Worm (Caenorhabditis elegans): Measurements from ENCODE around the gene F55E10.2.
"Not testable (repeated sequence)": the region's sequence is repeated elsewhere in the genome, so short reads cannot be mapped to it uniquely, and the experiment has no call there.

The F55E10.2 gene

DNA sequence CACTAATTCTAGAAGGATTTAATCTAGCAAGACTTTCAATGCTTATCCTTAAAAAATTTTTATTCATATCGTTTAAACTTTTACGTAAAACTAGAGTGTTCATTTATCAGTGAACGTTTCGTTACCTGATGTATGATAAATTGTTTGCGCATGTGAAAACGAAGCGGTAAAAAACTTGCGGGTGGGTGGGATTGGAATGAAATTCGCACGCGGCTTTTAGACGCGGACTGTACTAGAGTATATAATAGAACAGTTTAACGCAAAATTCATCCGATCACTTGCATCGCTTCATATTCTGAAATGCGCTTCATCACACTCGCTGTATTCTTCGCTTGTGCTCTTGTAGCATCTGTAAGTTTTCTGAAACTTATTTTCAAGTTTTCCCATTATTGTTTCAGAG, 18.7 kb upstream of the F55E10.2 start, which contains the start of gene abu-9:
Gene abu-9, plus strand, starts transcription at position 301 of the 400 bp plus-strand sequence.
- TF ChIP-seq ceh-16, ztf-4, nhr-237 (tag; optimal IDR thresholded peaks at IDR 0.05): not testable (repeated sequence)

DNA sequence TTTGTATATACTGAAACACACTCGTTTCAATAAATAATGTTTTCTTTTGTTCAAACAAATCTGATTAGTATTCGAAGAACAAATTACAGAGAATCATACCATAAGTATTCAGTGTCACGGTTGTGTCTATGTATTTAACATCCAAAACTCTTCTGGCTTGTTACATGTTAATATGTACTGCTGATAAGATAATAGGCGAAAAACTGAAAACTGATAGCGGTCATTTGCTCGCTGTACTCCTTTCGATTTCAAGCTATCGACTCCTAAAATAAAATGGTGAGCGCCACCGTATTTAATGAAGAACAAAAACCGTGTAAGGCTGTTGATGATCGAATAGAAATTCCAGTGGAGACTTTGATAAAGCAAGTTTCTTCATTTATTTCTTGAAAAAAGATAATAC, 17.1 kb upstream of the F55E10.2 start, which contains the start of gene R09F10.1:
Gene R09F10.1, plus strand, starts transcription at position 222 of the 400 bp plus-strand sequence.
- TF ChIP-seq nhr-25 (tag; optimal IDR thresholded peaks at IDR 0.05) (no peak), mdl-1 (tag; optimal IDR thresholded peaks at IDR 0.05) (no peak), aly-2 (tag; optimal IDR thresholded peaks at IDR 0.05) (no peak), pqm-1 (tag; optimal IDR thresholded peaks at IDR 0.05) (peak; percentile 46), lsy-12 (tag; optimal IDR thresholded peaks at IDR 0.05) (no peak), R02D3.7 (tag; optimal IDR thresholded peaks at IDR 0.05) (no peak), sea-2 (GFP tag; optimal IDR thresholded peaks at IDR 0.05) (no peak), skn-1 (tag; optimal IDR thresholded peaks at IDR 0.05) (no peak), elt-2 (tag; optimal IDR thresholded peaks at IDR 0.05) (peak; percentile 75), pha-4 (tag; optimal IDR thresholded peaks at IDR 0.05) (peak; percentile 50)

DNA sequence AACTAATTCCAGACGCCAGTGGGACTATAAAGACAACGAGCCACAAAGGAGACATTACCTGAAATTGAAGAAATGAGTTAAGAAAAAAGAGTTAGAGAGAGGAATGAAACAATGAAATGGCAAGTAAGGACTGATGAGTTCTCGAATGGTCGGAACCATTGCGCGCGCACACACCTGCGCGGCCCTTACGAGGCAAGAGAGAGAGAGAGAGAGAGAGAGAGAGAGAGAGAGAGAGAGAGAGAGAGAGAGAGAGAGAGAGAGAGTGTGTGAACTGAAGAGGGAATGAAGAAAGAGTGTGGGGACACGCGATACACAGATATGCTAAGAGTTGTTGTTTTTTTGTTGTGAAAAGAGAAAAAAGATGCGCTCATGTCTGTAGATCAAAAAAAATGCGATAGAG, 14.1 kb upstream of the F55E10.2 start, which contains the start of gene R09F10.8:
Gene R09F10.8, minus strand, starts transcription at position 58 of the 400 bp plus-strand sequence.
- TF ChIP-seq zag-1 (tag; optimal IDR thresholded peaks at IDR 0.05) (no peak), nhr-43 (tag; optimal IDR thresholded peaks at IDR 0.05; ENCODE audit: poor library complexity, severe bottlenecking) (no peak)

DNA sequence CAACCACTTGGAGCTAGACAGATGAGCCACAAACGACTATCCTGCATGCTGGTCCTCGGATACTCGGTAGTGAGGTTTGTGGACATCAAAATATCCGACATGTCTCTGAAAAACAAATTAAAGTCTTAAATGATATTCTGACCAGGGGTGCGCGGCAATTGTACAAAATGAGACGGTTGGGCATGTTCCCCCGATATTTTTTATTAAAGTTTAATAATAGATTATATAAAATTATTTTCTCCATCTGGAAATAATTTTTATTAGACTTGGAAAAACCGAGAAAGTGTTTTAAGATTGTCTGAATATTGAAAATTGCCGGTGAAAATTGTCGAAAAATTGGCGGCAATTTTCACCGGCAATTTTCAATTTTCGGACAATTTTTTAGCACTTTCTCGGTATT, 12.7 kb upstream of the F55E10.2 start, which contains the start of gene F55E10.4:
Gene F55E10.4, minus strand, starts transcription at position 101 of the 400 bp plus-strand sequence.
- no peak for TF ChIP-seq nhr-67 (tag; optimal IDR thresholded peaks at IDR 0.05)
- no peak for TF ChIP-seq nhr-76 (tag; optimal IDR thresholded peaks at IDR 0.05)
- no peak for TF ChIP-seq lin-39 (tag; optimal IDR thresholded peaks at IDR 0.05)
- TF ChIP-seq unc-39 (tag; optimal IDR thresholded peaks at IDR 0.05) = no peak
- no peak for TF ChIP-seq nhr-23 (tag; optimal IDR thresholded peaks at IDR 0.05)
- no peak for TF ChIP-seq tbx-2 (tag; optimal IDR thresholded peaks at IDR 0.05)
- no peak for TF ChIP-seq lin-15B (tag; optimal IDR thresholded peaks at IDR 0.05)
- TF ChIP-seq nhr-25 (tag; optimal IDR thresholded peaks at IDR 0.05) = no peak
- TF ChIP-seq nhr-11 (tag; optimal IDR thresholded peaks at IDR 0.05) = no peak
- TF ChIP-seq ceh-16 (tag; optimal IDR thresholded peaks at IDR 0.05) = no peak
- TF ChIP-seq fos-1 (tag; optimal IDR thresholded peaks at IDR 0.05) = no peak
- no peak for TF ChIP-seq daf-12 (tag; optimal IDR thresholded peaks at IDR 0.05)
- TF ChIP-seq mml-1 (tag; optimal IDR thresholded peaks at IDR 0.05) = no peak
- no peak for TF ChIP-seq jun-1 (tag; optimal IDR thresholded peaks at IDR 0.05)
- no peak for TF ChIP-seq ceh-82 (tag; optimal IDR thresholded peaks at IDR 0.05)
- TF ChIP-seq zag-1 (tag; optimal IDR thresholded peaks at IDR 0.05) = no peak

DNA sequence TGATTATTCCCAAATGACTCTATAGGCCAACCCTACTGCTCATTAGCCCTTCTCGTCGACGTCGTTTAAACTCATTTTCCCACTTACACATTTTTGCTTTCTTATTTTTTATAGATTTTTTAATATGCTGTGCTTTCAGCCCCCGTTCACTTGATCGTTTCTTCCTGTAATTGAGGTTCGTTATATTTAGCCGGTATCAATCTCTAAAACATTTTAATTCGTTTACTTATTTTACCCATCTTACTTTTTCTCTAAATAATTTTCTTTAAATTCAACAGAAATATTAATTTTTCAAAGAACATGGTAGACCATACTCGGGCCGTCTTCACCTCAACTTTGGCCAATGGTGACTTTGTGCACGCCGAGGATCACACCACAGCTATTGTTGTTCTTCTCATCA, 1.2 kb downstream of the F55E10.2 start, which contains the start of gene F55E10.1:
Gene F55E10.1, plus strand, starts transcription at position 301 of the 400 bp plus-strand sequence.
- TF ChIP-seq nhr-28 (tag; optimal IDR thresholded peaks at IDR 0.05) (no peak), egl-5 (tag; optimal IDR thresholded peaks at IDR 0.05) (no peak), mdl-1 (tag; optimal IDR thresholded peaks at IDR 0.05) (no peak), ZK546.5 (tag; optimal IDR thresholded peaks at IDR 0.05) (no peak), lsy-12 (tag; optimal IDR thresholded peaks at IDR 0.05) (no peak), ceh-82 (tag; optimal IDR thresholded peaks at IDR 0.05) (no peak), nhr-12 (tag; optimal IDR thresholded peaks at IDR 0.05) (no peak), unc-39 (tag; optimal IDR thresholded peaks at IDR 0.05) (no peak), unc-62 (GFP tag; optimal IDR thresholded peaks at IDR 0.05) (no peak), ztf-11 (tag; optimal IDR thresholded peaks at IDR 0.05) (no peak), ceh-16 (tag; optimal IDR thresholded peaks at IDR 0.05) (no peak), elt-1 (tag; optimal IDR thresholded peaks at IDR 0.05) (no peak), nhr-43 (tag; optimal IDR thresholded peaks at IDR 0.05; ENCODE audit: poor library complexity, severe bottlenecking) (no peak), aly-2 (tag; optimal IDR thresholded peaks at IDR 0.05) (no peak), pha-4 (tag; optimal IDR thresholded peaks at IDR 0.05) (no peak), egl-27 (tag; optimal IDR thresholded peaks at IDR 0.05) (no peak), skn-1 (tag; optimal IDR thresholded peaks at IDR 0.05) (no peak)

All from whole organism, L3 larva.